Fruit fly (Drosophila melanogaster): ENCODE results near the gene AP-2sigma.

DNA sequence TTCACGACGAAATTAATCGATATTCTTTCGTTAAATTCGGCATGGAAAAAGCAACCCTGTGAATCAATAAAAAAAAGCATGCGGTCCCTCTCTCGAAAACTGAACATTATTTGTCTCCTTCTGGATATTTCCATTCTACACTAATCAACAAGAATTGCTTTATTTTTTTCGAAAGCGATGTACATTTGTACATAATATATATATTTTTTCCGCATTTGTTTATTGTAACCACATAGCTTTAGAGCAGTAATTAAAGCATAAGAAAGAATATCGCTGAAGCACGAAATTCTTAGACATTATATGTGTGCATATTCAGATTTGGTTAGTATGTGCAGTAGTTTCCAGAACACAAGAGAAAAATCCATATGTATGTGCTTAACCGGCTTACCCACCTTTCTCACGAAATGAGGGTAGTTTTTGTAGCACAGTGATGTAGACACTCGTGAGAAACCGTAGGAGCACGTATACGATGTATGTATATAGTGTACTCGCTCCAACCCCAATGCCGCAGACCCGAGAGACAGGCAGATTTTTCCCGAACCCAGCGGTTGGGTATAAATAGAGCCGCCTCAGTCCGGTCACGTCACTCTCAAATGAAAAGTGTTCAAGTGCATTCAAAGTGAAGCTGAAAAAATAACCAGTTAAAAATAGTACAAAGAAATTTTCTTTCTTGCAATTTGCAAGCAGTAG, 26.3 kb upstream of the AP-2sigma start:
- peak; percentile 80 for TF ChIP-seq CG7368 (GFP tag; optimal IDR thresholded peaks at IDR 0.05)
- no peak for TF ChIP-seq Hr38 (GFP tag; optimal IDR thresholded peaks at IDR 0.05)
- peak; percentile 89 for TF ChIP-seq dsx (GFP tag; optimal IDR thresholded peaks at IDR 0.05; ENCODE audit: poor library complexity, severe bottlenecking)
- TF ChIP-seq CG1621 (tag; optimal IDR thresholded peaks at IDR 0.05) = peak; percentile 85
- TF ChIP-seq svp (GFP tag) = peak; percentile 96
- TF ChIP-seq salr (GFP tag; optimal IDR thresholded peaks at IDR 0.05) = peak; percentile 82 to 84
- TF ChIP-seq spab (GFP tag; optimal IDR thresholded peaks at IDR 0.05) = peak; percentile 87
- TF ChIP-seq esn (GFP tag; optimal IDR thresholded peaks at IDR 0.05) = peak; percentile 90
